Worm (Caenorhabditis elegans): ENCODE results near the gene pes-4.

- TF ChIP-seq T22C8.4 (GFP tag; IDR thresholded peaks at IDR 0.05), result no peak
- TF ChIP-seq flt-1 (GFP tag; IDR thresholded peaks at IDR 0.05), result no peak
- TF ChIP-seq ztf-29 (GFP tag; IDR thresholded peaks at IDR 0.05), result no peak
- TF ChIP-seq ref-1 (GFP tag; conservative IDR thresholded peaks at IDR 0.05), result no peak
- no peak for TF ChIP-seq med-1 (GFP tag; optimal IDR thresholded peaks at IDR 0.05; ENCODE audit: insufficient read depth)
Observed at ce11 chrIII:1207852-1208251, 22.2 kb downstream of the pes-4 start, which contains the start of gene orc-3.

Data from whole organism, midembryonic.